Worm (Caenorhabditis elegans): ENCODE measurements around the gene sru-3.

Gene sru-3

ce11 chrIV:9525682-9526416 is 29.4 kb downstream of the sru-3 start, which contains the start of gene elo-1:
Gene elo-1 (plus strand): TSS chrIV:9526366.
- TF ChIP-seq sma-3 (GFP tag; optimal IDR thresholded peaks at IDR 0.05) (peak; percentile 61), lsy-2 (tag; optimal IDR thresholded peaks at IDR 0.05) (peak in 1 of 2 experiments; percentile 16), C34F6.9 (tag; optimal IDR thresholded peaks at IDR 0.05) (no peak), sma-9 (GFP tag; optimal IDR thresholded peaks at IDR 0.05) (peak; percentile 69), sma-9 (tag; optimal IDR thresholded peaks at IDR 0.05) (no peak), crh-2 (tag; optimal IDR thresholded peaks at IDR 0.05) (peak; percentile 64), F13H6.1 (tag; optimal IDR thresholded peaks at IDR 0.05) (peak; percentile 42), egl-27 (tag; optimal IDR thresholded peaks at IDR 0.05) (peak; percentile 27), elt-3 (tag; optimal IDR thresholded peaks at IDR 0.05) (no peak), gmeb-1 (tag; optimal IDR thresholded peaks at IDR 0.05) (peak; percentile 57), lin-11 (tag; optimal IDR thresholded peaks at IDR 0.05) (no peak), nhr-237 (tag; optimal IDR thresholded peaks at IDR 0.05) (no peak), nhr-6 (tag; optimal IDR thresholded peaks at IDR 0.05) (peak; percentile 12), lin-39 (tag; optimal IDR thresholded peaks at IDR 0.05) (no peak), fos-1 (tag; optimal IDR thresholded peaks at IDR 0.05) (peak; percentile 80), blmp-1 (tag; optimal IDR thresholded peaks at IDR 0.05; ENCODE audit: insufficient read depth) (peak; percentile 82), nhr-25 (tag; optimal IDR thresholded peaks at IDR 0.05) (peak; percentile 34), lin-13 (GFP tag; optimal IDR thresholded peaks at IDR 0.05) (peak; percentile 28), nhr-129 (tag; optimal IDR thresholded peaks at IDR 0.05) (peak; percentile 30)

DNA sequence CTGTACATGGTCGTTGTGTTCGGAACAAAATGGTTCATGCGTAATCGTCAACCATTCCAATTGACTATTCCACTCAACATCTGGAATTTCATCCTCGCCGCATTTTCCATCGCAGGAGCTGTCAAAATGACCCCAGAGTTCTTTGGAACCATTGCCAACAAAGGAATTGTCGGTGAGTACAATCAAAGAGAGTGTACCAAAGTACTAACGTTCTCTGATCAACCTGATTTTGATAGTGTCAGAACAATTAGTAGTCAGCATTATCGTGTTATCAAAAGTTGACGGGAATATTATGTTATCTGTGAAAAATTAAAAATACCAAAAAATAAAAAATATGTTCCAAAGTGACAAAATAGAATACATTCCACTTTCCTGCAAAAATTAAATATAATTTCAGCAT is 30.6 kb downstream of the sru-3 start:
- TF ChIP-seq mab-5 (tag; optimal IDR thresholded peaks at IDR 0.05) (no peak), fos-1 (tag; optimal IDR thresholded peaks at IDR 0.05) (peak; percentile 5)

- TF ChIP-seq ztf-1 (GFP tag; conservative IDR thresholded peaks at IDR 0.05) (no peak), mdl-1 (tag; optimal IDR thresholded peaks at IDR 0.05) (no peak), mab-5 (tag; optimal IDR thresholded peaks at IDR 0.05) (no peak), C34F6.9 (tag; optimal IDR thresholded peaks at IDR 0.05) (no peak), zag-1 (tag; optimal IDR thresholded peaks at IDR 0.05) (no peak), ceh-16 (tag; optimal IDR thresholded peaks at IDR 0.05) (no peak), snpc-4 (tag; optimal IDR thresholded peaks at IDR 0.05) (no peak), unc-39 (tag; optimal IDR thresholded peaks at IDR 0.05) (no peak), sma-3 (GFP tag; optimal IDR thresholded peaks at IDR 0.05) (no peak), mbf-1 (tag; optimal IDR thresholded peaks at IDR 0.05) (no peak), unc-62 (GFP tag; optimal IDR thresholded peaks at IDR 0.05) (no peak), nhr-25 (tag; optimal IDR thresholded peaks at IDR 0.05) (no peak)
These were observed 33.2 kb downstream of the sru-3 start, which contains the start of gene elo-7 for ce11 chrIV:9529647-9530046. Gene elo-7 (plus strand): TSS chrIV:9529947.

- TF ChIP-seq nhr-25 (tag; optimal IDR thresholded peaks at IDR 0.05) (no peak), sma-9 (GFP tag; optimal IDR thresholded peaks at IDR 0.05) (no peak), sma-9 (tag; optimal IDR thresholded peaks at IDR 0.05) (no peak), unc-62 (GFP tag; optimal IDR thresholded peaks at IDR 0.05) (no peak), dmd-4 (tag; optimal IDR thresholded peaks at IDR 0.05) (no peak), nhr-129 (tag; optimal IDR thresholded peaks at IDR 0.05) (no peak), R02D3.7 (tag; optimal IDR thresholded peaks at IDR 0.05) (no peak), nhr-77 (tag; optimal IDR thresholded peaks at IDR 0.05) (no peak), lin-39 (tag; optimal IDR thresholded peaks at IDR 0.05) (no peak), peb-1 (tag; optimal IDR thresholded peaks at IDR 0.05) (no peak), fos-1 (tag; optimal IDR thresholded peaks at IDR 0.05) (no peak), mbf-1 (tag; optimal IDR thresholded peaks at IDR 0.05) (no peak)
These were observed 34.4 kb downstream of the sru-3 start for ce11 chrIV:9530768-9531167.

DNA sequence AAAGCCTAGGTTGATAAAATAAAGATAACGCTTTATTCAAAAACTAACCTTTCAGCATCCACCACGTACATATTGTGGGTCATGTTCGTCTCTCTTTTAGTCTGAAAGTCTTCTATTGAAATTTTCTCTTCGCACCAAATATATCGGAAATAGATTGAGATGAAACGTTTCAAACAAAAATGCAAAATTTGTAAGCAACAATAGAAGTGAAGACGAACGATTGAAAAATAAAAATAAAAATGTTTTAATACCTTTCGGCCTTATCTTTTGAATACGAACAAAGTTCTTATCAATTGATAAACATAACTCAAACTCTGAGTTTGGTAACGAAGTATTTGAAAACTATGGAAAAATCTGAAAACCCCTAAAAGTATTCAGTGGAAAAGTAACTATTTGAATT is 36.7 kb downstream of the sru-3 start, which contains the start of gene F56H11.2:
Gene F56H11.2, minus strand, starts transcription at position 101 of the 400 bp plus-strand sequence.
- no peak for TF ChIP-seq ama-1 (optimal IDR thresholded peaks at IDR 0.05)
- TF ChIP-seq mdl-1 (tag; optimal IDR thresholded peaks at IDR 0.05): no peak
- no peak for TF ChIP-seq unc-62 (GFP tag; optimal IDR thresholded peaks at IDR 0.05)
- no peak for TF ChIP-seq crh-2 (tag; optimal IDR thresholded peaks at IDR 0.05)
- no peak for TF ChIP-seq unc-39 (tag; optimal IDR thresholded peaks at IDR 0.05)
- no peak for TF ChIP-seq nhr-11 (tag; optimal IDR thresholded peaks at IDR 0.05)

Measured in whole organism, L2 larva.